Worm (Caenorhabditis elegans) whole organism, L2 larva: ENCODE measurements around the gene T14G11.1.
A peak's percentile ranks its signal among the peaks of the same experiment; 100 is the strongest.

Experiments
- C34F6.9 ChIP-seq: fragments of 150-350 bp; optimal IDR thresholded peaks from 2 replicates; lab custom pipeline; 2014; ENCODE audit warnings: missing biosample characterization, missing genetic modification characterization
- F13H6.1 ChIP-seq: sonication (generic microtip); optimal IDR thresholded peaks from 2 replicates; lab custom pipeline; 2016; ENCODE audit warnings: missing genetic modification characterization, missing compliant biosample characterization
- R02D3.7 ChIP-seq: fragments of 150-350 bp; optimal IDR thresholded peaks from 2 replicates; lab custom pipeline; 2014; ENCODE audit warnings: missing biosample characterization, missing genetic modification characterization
- ZK546.5 ChIP-seq: sonication (generic microtip); optimal IDR thresholded peaks from 2 replicates; lab custom pipeline; 2017; ENCODE audit warnings: missing biosample characterization, missing genetic modification characterization
- ama-1 ChIP-seq: fragments of 150-350 bp; optimal IDR thresholded peaks from 2 replicates; lab custom pipeline; 2018; ENCODE audit warnings: inconsistent platforms
- blmp-1 ChIP-seq: sonication (generic microtip); optimal IDR thresholded peaks from 2 replicates; lab custom pipeline; 2017; ENCODE audit warnings: missing genetic modification characterization, mild to moderate bottlenecking, missing compliant biosample characterization, antibody characterized with exemption, moderate library complexity; ENCODE audit not compliant: insufficient read depth
- ceh-16 ChIP-seq: fragments of 150-350 bp; optimal IDR thresholded peaks from 2 replicates; lab custom pipeline; 2014; ENCODE audit warnings: missing biosample characterization, missing genetic modification characterization
- ceh-82 ChIP-seq: fragments of 150-350 bp; optimal IDR thresholded peaks from 2 replicates; lab custom pipeline; 2014; ENCODE audit warnings: missing biosample characterization, missing genetic modification characterization
- crh-2 ChIP-seq: sonication (generic microtip); optimal IDR thresholded peaks from 2 replicates; lab custom pipeline; 2017; ENCODE audit warnings: missing biosample characterization, missing genetic modification characterization
- egl-27 ChIP-seq: sonication (generic microtip); optimal IDR thresholded peaks from 3 replicates; lab custom pipeline; 2017; ENCODE audit warnings: missing biosample characterization, missing genetic modification reagents, missing genetic modification characterization
- elt-1 ChIP-seq: fragments of 150-350 bp; optimal IDR thresholded peaks from 2 replicates; lab custom pipeline; 2014; ENCODE audit warnings: missing biosample characterization, missing genetic modification characterization
- elt-3 ChIP-seq: sonication (generic microtip); optimal IDR thresholded peaks from 2 replicates; lab custom pipeline; 2017; ENCODE audit warnings: missing biosample characterization, missing genetic modification characterization
- fos-1 ChIP-seq: fragments of 150-350 bp; optimal IDR thresholded peaks from 2 replicates; lab custom pipeline; 2014; ENCODE audit warnings: missing biosample characterization, missing genetic modification characterization
- gmeb-1 ChIP-seq: fragments of 150-350 bp; optimal IDR thresholded peaks from 2 replicates; lab custom pipeline; 2014; ENCODE audit warnings: missing biosample characterization, missing genetic modification characterization
- lin-11 ChIP-seq: fragments of 150-350 bp; sonication (generic microtip); optimal IDR thresholded peaks from 2 replicates; lab custom pipeline; 2014; ENCODE audit warnings: missing biosample characterization, missing genetic modification characterization, inconsistent platforms, mixed read lengths
- lin-39 ChIP-seq: fragments of 150-350 bp; optimal IDR thresholded peaks from 2 replicates; lab custom pipeline; 2014; ENCODE audit warnings: missing biosample characterization, missing genetic modification reagents, missing genetic modification characterization
- lsy-2 ChIP-seq, 2 experiments: fragments of 150-350 bp in 1 of 2; sonication (generic microtip) in 1 of 2; optimal IDR thresholded peaks; 2 replicates each; lab custom pipeline; 2014 to 2017; ENCODE audit warnings: missing biosample characterization in 2 of 2, missing genetic modification characterization in 2 of 2
- mab-5 ChIP-seq: fragments of 150-350 bp; optimal IDR thresholded peaks from 2 replicates; lab custom pipeline; 2014; ENCODE audit warnings: missing biosample characterization, missing genetic modification characterization
- mbf-1 ChIP-seq: sonication (generic microtip); optimal IDR thresholded peaks from 2 replicates; lab custom pipeline; 2017; ENCODE audit warnings: missing biosample characterization, missing genetic modification characterization
- nhr-10 ChIP-seq: sonication (generic microtip); optimal IDR thresholded peaks from 2 replicates; lab custom pipeline; 2017; ENCODE audit warnings: missing biosample characterization, missing genetic modification characterization
- nhr-11 ChIP-seq: fragments of 150-350 bp; optimal IDR thresholded peaks from 2 replicates; lab custom pipeline; 2014; ENCODE audit warnings: missing biosample characterization, missing genetic modification characterization
- nhr-12 ChIP-seq: fragments of 150-350 bp; optimal IDR thresholded peaks from 2 replicates; lab custom pipeline; 2014; ENCODE audit warnings: missing biosample characterization, missing genetic modification characterization
- nhr-21 ChIP-seq: fragments of 150-350 bp; optimal IDR thresholded peaks from 2 replicates; lab custom pipeline; 2014; ENCODE audit warnings: missing biosample characterization, missing genetic modification characterization
- nhr-23 ChIP-seq: fragments of 150-350 bp; optimal IDR thresholded peaks from 2 replicates; lab custom pipeline; 2014; ENCODE audit warnings: missing biosample characterization, missing genetic modification reagents, missing genetic modification characterization
- nhr-237 ChIP-seq: fragments of 150-350 bp; optimal IDR thresholded peaks from 2 replicates; lab custom pipeline; 2014; ENCODE audit warnings: missing biosample characterization, missing genetic modification characterization
- nhr-25 ChIP-seq: fragments of 150-350 bp; sonication (generic microtip); optimal IDR thresholded peaks from 3 replicates; lab custom pipeline; 2014; ENCODE audit warnings: missing biosample characterization, missing genetic modification characterization
- nhr-6 ChIP-seq: fragments of 150-350 bp; optimal IDR thresholded peaks from 2 replicates; lab custom pipeline; 2014; ENCODE audit warnings: missing biosample characterization, missing genetic modification characterization
- nhr-77 ChIP-seq: fragments of 150-350 bp; optimal IDR thresholded peaks from 2 replicates; lab custom pipeline; 2014; ENCODE audit warnings: missing biosample characterization, missing genetic modification characterization
- peb-1 ChIP-seq: fragments of 150-350 bp; optimal IDR thresholded peaks from 2 replicates; lab custom pipeline; 2014; ENCODE audit warnings: missing biosample characterization, missing genetic modification characterization
- sem-4 ChIP-seq: fragments of 150-350 bp; optimal IDR thresholded peaks from 2 replicates; lab custom pipeline; 2014; ENCODE audit warnings: missing biosample characterization, missing genetic modification reagents, missing genetic modification characterization
- skn-1 ChIP-seq: sonication (generic microtip); optimal IDR thresholded peaks from 2 replicates; lab custom pipeline; 2017; ENCODE audit warnings: missing biosample characterization, missing genetic modification characterization
- sma-9 ChIP-seq, 2 experiments: fragments of 150-350 bp in 1 of 2; sonication (generic microtip) in 1 of 2; optimal IDR thresholded peaks; 2 replicates each; lab custom pipeline; 2014 to 2016; ENCODE audit warnings: missing genetic modification characterization in 2 of 2, mild to moderate bottlenecking in 1 of 2, missing biosample characterization in 1 of 2, missing compliant biosample characterization in 1 of 2, missing genetic modification reagents in 1 of 2, moderate library complexity in 1 of 2
- unc-39 ChIP-seq: fragments of 150-350 bp; optimal IDR thresholded peaks from 2 replicates; lab custom pipeline; 2014; ENCODE audit warnings: missing biosample characterization, missing genetic modification characterization
- unc-62 ChIP-seq: fragments of 150-350 bp; optimal IDR thresholded peaks from 2 replicates; lab custom pipeline; 2014; ENCODE audit warnings: missing biosample characterization, missing genetic modification reagents, missing genetic modification characterization
- zag-1 ChIP-seq: fragments of 150-350 bp; optimal IDR thresholded peaks from 2 replicates; lab custom pipeline; 2014; ENCODE audit warnings: missing biosample characterization, missing genetic modification characterization
- ztf-1 ChIP-seq: fragments of 200-800 bp; sonication (Bioruptor generic); conservative IDR thresholded peaks from 2 replicates; pipeline ENCODE4 v1.3.6; 2022; ENCODE audit warnings: missing genetic modification characterization, missing compliant biosample characterization
- ztf-11 ChIP-seq: sonication (generic microtip); optimal IDR thresholded peaks from 2 replicates; lab custom pipeline; 2017; ENCODE audit warnings: missing biosample characterization, missing genetic modification characterization
- ztf-4 ChIP-seq: fragments of 150-350 bp; optimal IDR thresholded peaks from 2 replicates; lab custom pipeline; 2014; ENCODE audit warnings: missing biosample characterization, missing genetic modification characterization

Gene T14G11.1

DNA sequence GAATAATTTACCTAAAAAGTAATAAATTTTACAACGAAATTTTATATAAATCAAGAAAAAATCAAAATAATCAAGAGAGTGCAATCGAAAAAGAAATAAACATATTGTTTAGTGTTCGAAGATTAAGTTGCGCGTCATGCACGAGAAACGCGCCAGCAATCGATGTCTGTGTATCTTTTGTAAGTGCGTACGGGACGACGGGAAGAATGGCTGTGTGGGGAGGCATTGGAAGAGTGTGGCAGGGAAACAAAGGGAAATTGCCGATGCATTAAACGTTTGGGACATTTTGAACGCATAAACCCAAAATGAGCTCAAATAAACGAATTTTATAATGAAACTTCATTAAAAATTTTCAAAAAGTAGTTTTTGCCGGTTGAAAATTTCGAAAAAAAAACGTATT lies 1.6 kb upstream of the T14G11.1 start, which contains the start of gene immt-1 (continued):
- no peak for TF ChIP-seq egl-27 (tag; lab: Kevin White, UChicago)
- peak; percentile 64 to 91 for TF ChIP-seq lsy-2 (tag; optimal IDR thresholded peaks at IDR 0.05; lab: Kevin White, UChicago)
- TF ChIP-seq crh-2 (tag; lab: Kevin White, UChicago) = peak; percentile 85
- TF ChIP-seq ztf-4 (tag; lab: Kevin White, UChicago) = peak; percentile 76
- TF ChIP-seq lin-11 (tag; lab: Kevin White, UChicago) = peak; percentile 60
- TF ChIP-seq mab-5 = peak; percentile 62
- peak; percentile 65 for TF ChIP-seq nhr-25
- peak; percentile 90 for TF ChIP-seq C34F6.9
- TF ChIP-seq ztf-1 = no peak
- peak; percentile 32 for TF ChIP-seq ceh-16
- TF ChIP-seq elt-3 (tag; lab: Kevin White, UChicago) = no peak
- TF ChIP-seq R02D3.7 = no peak
- no peak for TF ChIP-seq lin-39
- TF ChIP-seq nhr-11 (tag; lab: Kevin White, UChicago) = no peak
- no peak for TF ChIP-seq peb-1
- TF ChIP-seq F13H6.1 (tag; lab: Kevin White, UChicago) = peak; percentile 73
- TF ChIP-seq fos-1 (tag; lab: Kevin White, UChicago) = peak; percentile 90
- no peak for TF ChIP-seq nhr-12 (tag; lab: Kevin White, UChicago)
- TF ChIP-seq nhr-21 (tag; lab: Kevin White, UChicago) = peak; percentile 29
- no peak for TF ChIP-seq blmp-1 (tag; lab: Kevin White, UChicago)
- peak; percentile 54 for TF ChIP-seq sem-4 (tag; lab: Kevin White, UChicago)
- no peak for TF ChIP-seq nhr-6
- TF ChIP-seq, all 48 proteins: peak for 22

DNA sequence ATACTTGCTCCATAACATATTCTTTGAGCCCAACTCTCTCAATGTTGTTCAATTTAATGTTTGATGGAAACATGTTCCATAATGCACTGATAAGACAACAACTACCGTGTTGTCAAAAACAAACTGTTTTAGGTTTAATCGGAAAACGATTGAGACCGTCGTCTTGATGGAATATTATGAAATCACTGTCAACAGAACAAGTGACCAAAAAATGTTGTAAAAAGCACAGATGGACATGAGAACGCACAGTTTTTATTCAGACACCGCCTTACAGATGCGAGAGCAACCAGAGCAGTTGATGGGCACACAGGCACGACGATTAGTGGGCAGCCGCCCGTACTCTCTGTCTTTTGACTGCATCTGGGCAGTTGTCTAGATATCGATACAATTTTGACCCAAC lies 4.2 kb downstream of the T14G11.1 start:
- TF ChIP-seq elt-1 (tag; lab: Kevin White, UChicago) = no peak
- TF ChIP-seq ceh-82 (tag; lab: Kevin White, UChicago) = no peak
- no peak for TF ChIP-seq nhr-21 (tag; lab: Kevin White, UChicago)
- no peak for TF ChIP-seq ztf-11 (tag; lab: Kevin White, UChicago)
- TF ChIP-seq ztf-4 (tag; lab: Kevin White, UChicago) = no peak
- no peak for TF ChIP-seq ama-1
- TF ChIP-seq ceh-16 = no peak
- TF ChIP-seq R02D3.7 = no peak
- no peak for TF ChIP-seq ZK546.5 (tag; lab: Kevin White, UChicago)
- TF ChIP-seq skn-1 (tag; lab: Kevin White, UChicago) = no peak
- TF ChIP-seq nhr-10 = no peak
- no peak for TF ChIP-seq nhr-237 (tag; lab: Kevin White, UChicago)
- no peak for TF ChIP-seq zag-1 (tag; lab: Kevin White, UChicago)
- no peak for TF ChIP-seq egl-27 (tag; lab: Kevin White, UChicago)
- no peak for TF ChIP-seq nhr-77 (tag; lab: Kevin White, UChicago)
- no peak for TF ChIP-seq F13H6.1 (tag; lab: Kevin White, UChicago)
- no peak for TF ChIP-seq blmp-1 (tag; lab: Kevin White, UChicago)

DNA sequence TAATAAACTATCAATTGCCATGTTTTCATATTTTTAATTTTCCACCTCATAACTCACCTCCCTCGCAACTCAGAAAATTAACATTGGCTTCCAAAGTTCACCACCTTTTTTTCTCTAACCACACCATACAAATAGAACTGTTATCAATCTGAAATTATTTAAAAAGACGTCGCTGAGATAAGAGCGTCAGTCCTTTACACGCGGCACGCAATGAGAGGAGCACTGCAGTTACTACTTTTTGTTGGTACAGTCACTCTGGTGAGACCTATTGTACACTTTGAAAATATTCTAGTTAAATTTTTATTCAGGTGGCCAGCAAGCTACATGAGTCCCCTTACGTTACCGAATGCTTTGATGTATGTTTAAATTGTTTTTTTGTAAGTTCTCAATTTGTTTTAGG lies 5.9 kb downstream of the T14G11.1 start, which contains the start of gene T02C5.1:
Gene T02C5.1, plus strand, starts transcription at position 199 of the 400 bp plus-strand sequence.
- TF ChIP-seq sma-9 (GFP tag; optimal IDR thresholded peaks at IDR 0.05; lab: Kevin White, UChicago) (peak; percentile 17), sma-9 (tag; optimal IDR thresholded peaks at IDR 0.05; lab: Kevin White, UChicago) (no peak), fos-1 (tag; lab: Kevin White, UChicago) (peak; percentile 58), nhr-23 (tag; lab: Kevin White, UChicago) (no peak), gmeb-1 (tag; lab: Kevin White, UChicago) (peak; percentile 4), crh-2 (tag; lab: Kevin White, UChicago) (peak; percentile 40)
- TF ChIP-seq, all 48 proteins: peak for 4

DNA sequence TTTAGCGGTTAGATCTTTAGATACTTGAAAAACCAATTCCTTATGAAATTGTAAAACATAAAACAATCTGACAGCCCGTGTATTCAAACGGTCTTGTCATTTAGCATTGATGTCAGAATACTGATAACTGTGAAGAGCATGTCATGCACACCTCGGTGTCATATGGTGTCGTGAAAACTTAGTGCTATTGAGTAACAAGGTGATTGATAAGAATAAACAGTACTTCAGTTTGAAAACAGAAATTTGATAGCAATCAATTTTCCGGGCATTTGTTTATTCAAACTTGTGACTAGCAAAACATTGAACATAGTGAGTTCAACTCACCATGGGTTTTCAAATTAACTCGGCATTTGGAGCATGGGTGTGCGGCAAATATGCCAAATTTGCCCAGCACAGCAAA lies 6.5 kb downstream of the T14G11.1 start:
- TF ChIP-seq nhr-10 (no peak), elt-1 (tag; lab: Kevin White, UChicago) (no peak), unc-39 (tag; lab: Kevin White, UChicago) (no peak), unc-62 (GFP tag; lab: Kevin White, UChicago) (no peak), sma-9 (GFP tag; optimal IDR thresholded peaks at IDR 0.05; lab: Kevin White, UChicago) (peak; percentile 54), sma-9 (tag; optimal IDR thresholded peaks at IDR 0.05; lab: Kevin White, UChicago) (no peak), F13H6.1 (tag; lab: Kevin White, UChicago) (peak; percentile 14), ztf-4 (tag; lab: Kevin White, UChicago) (no peak), zag-1 (tag; lab: Kevin White, UChicago) (no peak), crh-2 (tag; lab: Kevin White, UChicago) (peak; percentile 52), fos-1 (tag; lab: Kevin White, UChicago) (peak; percentile 86), mbf-1 (tag; lab: Kevin White, UChicago) (no peak)
